Fruit fly (Drosophila melanogaster): ENCODE data around the gene CG6650.

The CG6650 gene

DNA sequence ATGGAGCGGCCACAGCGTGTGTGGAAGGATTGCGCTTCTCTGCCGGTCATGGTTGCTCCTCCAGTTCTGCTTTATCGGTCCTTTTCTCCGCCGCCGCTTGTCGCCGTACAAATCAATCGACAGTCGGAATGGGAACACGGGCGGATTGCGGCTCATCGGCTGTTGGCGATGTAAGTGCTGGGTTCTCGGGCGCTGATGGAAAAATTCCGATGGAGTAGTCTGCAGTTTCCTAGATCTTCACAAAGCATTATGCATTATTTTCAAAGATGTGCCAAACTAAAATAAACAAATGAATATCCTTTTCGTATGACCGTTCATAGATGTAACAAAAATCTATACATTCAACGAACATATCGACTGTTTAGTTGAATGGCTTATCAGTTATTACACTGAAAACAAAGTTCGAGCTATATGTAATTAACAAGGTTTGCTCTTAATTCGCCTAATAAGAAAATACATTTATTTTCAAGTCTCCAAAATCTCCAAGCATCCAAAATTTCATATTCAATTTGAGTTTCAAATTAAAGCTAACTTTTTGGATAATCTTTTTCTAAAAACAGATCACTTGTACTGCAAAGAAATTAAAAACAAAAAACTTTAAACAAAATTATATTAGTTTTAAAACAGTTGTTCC is 18.5 kb downstream of the CG6650 start, which contains the start of gene Neurl4 (continued):
- TF ChIP-seq ap (GFP tag; IDR thresholded peaks at IDR 0.05), result no peak
- peak; percentile 83 for TF ChIP-seq Hsf (GFP tag; optimal IDR thresholded peaks at IDR 0.05)
- TF ChIP-seq D (optimal IDR thresholded peaks at IDR 0.05), result peak; percentile 11
- TF ChIP-seq D (GFP tag; optimal IDR thresholded peaks at IDR 0.05), result no peak
- peak; percentile 50 for TF ChIP-seq Fer2 (tag; optimal IDR thresholded peaks at IDR 0.05)
- no peak for TF ChIP-seq pan (optimal IDR thresholded peaks at IDR 0.05)
- peak in 1 of 2 experiments; percentile 63 for TF ChIP-seq pan (GFP tag; optimal IDR thresholded peaks at IDR 0.05 in 1 of 2, IDR thresholded peaks at IDR 0.05 in 1 of 2)
- peak; percentile 79 for TF ChIP-seq Ptx1 (GFP tag; IDR thresholded peaks at IDR 0.05)
- TF ChIP-seq CG12744 (GFP tag; optimal IDR thresholded peaks at IDR 0.05), result peak; percentile 48
- no peak for TF ChIP-seq H15 (GFP tag; IDR thresholded peaks at IDR 0.05)
- 0 out of 2 replicates have a peak, but pooled peaks have one; percentile 29 for TF ChIP-seq CG5953 (GFP tag; IDR thresholded peaks at IDR 0.05)
- peak; percentile 63 for TF ChIP-seq Elba2 (GFP tag; optimal IDR thresholded peaks at IDR 0.05)
- no peak for TF ChIP-seq bowl (GFP tag; IDR thresholded peaks at IDR 0.05)
- no peak for TF ChIP-seq CG10431 (GFP tag; optimal IDR thresholded peaks at IDR 0.05)
- peak; percentile 46 for TF ChIP-seq CG3838 (GFP tag; optimal IDR thresholded peaks at IDR 0.05)
- peak; percentile 58 for TF ChIP-seq HLH3B (GFP tag; IDR thresholded peaks at IDR 0.05)
- no peak for TF ChIP-seq Lpt (GFP tag; optimal IDR thresholded peaks at IDR 0.05)
- TF ChIP-seq YL-1 (GFP tag; optimal IDR thresholded peaks at IDR 0.05), result peak; percentile 31
- TF ChIP-seq CG10462 (GFP tag; optimal IDR thresholded peaks at IDR 0.05), result peak; percentile 9
- peak; percentile 34; the same call in 1 of the 2 replicates for TF ChIP-seq CG11247 (GFP tag; IDR thresholded peaks at IDR 0.05)
- TF ChIP-seq CG15073 (GFP tag; optimal IDR thresholded peaks at IDR 0.05), result no peak
- TF ChIP-seq CG2889 (GFP tag; IDR thresholded peaks at IDR 0.05), result peak; percentile 64; the same call in 2 of the 3 replicates
- TF ChIP-seq CG31388 (GFP tag; optimal IDR thresholded peaks at IDR 0.05), result no peak

DNA sequence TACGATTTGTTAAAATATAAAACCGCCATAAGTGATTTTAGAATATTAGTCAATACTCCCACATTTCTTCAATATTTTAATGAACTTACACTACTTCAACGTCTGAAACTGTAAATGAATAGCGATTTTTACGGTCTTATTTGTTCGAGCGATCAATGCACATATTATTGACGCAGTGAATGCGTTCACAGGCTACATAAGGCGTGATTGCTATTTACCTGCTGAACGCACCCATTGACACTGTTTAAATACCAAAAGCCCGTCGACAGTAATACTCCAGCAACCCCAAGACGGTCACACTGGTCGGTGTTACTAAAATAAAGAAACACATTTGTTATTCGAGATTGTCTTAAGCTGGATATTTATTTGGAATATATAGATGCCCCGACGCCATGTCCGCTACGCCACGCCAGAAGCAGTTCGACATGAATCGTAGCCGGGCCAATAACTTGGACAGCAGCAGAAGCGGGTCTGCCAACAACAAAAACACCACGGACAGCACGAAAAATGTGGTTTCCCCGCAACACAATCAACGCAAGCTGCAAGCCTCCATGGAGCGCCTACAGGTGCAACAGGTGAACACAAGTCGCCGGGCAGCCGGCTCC is 19.8 kb downstream of the CG6650 start, which contains the start of gene CG6833:
Gene CG6833 (plus strand): TSS at position 263 of the 605 bp plus-strand sequence.
- 0 out of 2 replicates have a peak, but pooled peaks have one; percentile 44 for TF ChIP-seq bowl (GFP tag; IDR thresholded peaks at IDR 0.05)
- TF ChIP-seq Side (GFP tag; optimal IDR thresholded peaks at IDR 0.05), result peak; percentile 74
- TF ChIP-seq otp (GFP tag; IDR thresholded peaks at IDR 0.05), result 0 out of 3 replicates have a peak, but pooled peaks have one; percentile 66
- peak; percentile 39 for TF ChIP-seq CG10209 (GFP tag; optimal IDR thresholded peaks at IDR 0.05)
- peak; percentile 41 for TF ChIP-seq vfl (GFP tag; optimal IDR thresholded peaks at IDR 0.05)
- peak; percentile 19 for TF ChIP-seq Dp (GFP tag; optimal IDR thresholded peaks at IDR 0.05)
- peak; percentile 51 for TF ChIP-seq CG3163 (GFP tag; optimal IDR thresholded peaks at IDR 0.05)
- peak; percentile 67; the same call in 2 of the 3 replicates for TF ChIP-seq ase (GFP tag; IDR thresholded peaks at IDR 0.05)
- peak; percentile 63 for TF ChIP-seq CG13424 (tag; optimal IDR thresholded peaks at IDR 0.05)
- peak; percentile 65 for TF ChIP-seq CG8765 (GFP tag; IDR thresholded peaks at IDR 0.05)
- no peak for TF ChIP-seq CG3838 (GFP tag; optimal IDR thresholded peaks at IDR 0.05)
- TF ChIP-seq Lpt (GFP tag; optimal IDR thresholded peaks at IDR 0.05), result no peak
- TF ChIP-seq CTCF (GFP tag; optimal IDR thresholded peaks at IDR 0.05), result no peak
- TF ChIP-seq CG1603 (tag; optimal IDR thresholded peaks at IDR 0.05), result peak; percentile 83
- no peak for TF ChIP-seq sd (tag; optimal IDR thresholded peaks at IDR 0.05)
- peak; percentile 48 for TF ChIP-seq Sin3A (optimal IDR thresholded peaks at IDR 0.05)
- peak; percentile 45 for TF ChIP-seq CG8924 (tag; optimal IDR thresholded peaks at IDR 0.05)
- TF ChIP-seq Oaz (GFP tag; IDR thresholded peaks at IDR 0.05), result no peak
- TF ChIP-seq CG33213 (GFP tag; optimal IDR thresholded peaks at IDR 0.05), result peak; percentile 87
- no peak for TF ChIP-seq CG3407 (GFP tag; optimal IDR thresholded peaks at IDR 0.05)
- peak; percentile 88 for TF ChIP-seq CG34422 (GFP tag; IDR thresholded peaks at IDR 0.05)
- TF ChIP-seq gcm2 (GFP tag; optimal IDR thresholded peaks at IDR 0.05), result no peak
- peak; percentile 69 for TF ChIP-seq sug (tag; optimal IDR thresholded peaks at IDR 0.05)
- TF ChIP-seq hb (GFP tag; IDR thresholded peaks at IDR 0.05; ENCODE audit: partially characterized antibody), result no peak
- TF ChIP-seq dati (GFP tag; IDR thresholded peaks at IDR 0.05), result peak; percentile 62; the same call in 1 of the 2 replicates
- peak; percentile 64 for TF ChIP-seq dm (GFP tag; optimal IDR thresholded peaks at IDR 0.05)
- TF ChIP-seq Hr78 (GFP tag; optimal IDR thresholded peaks at IDR 0.05), result no peak
- TF ChIP-seq CG14050 (GFP tag; IDR thresholded peaks at IDR 0.05), result peak; percentile 52; the same call in 2 of the 3 replicates
- peak; percentile 3 for TF ChIP-seq Elba2 (GFP tag; optimal IDR thresholded peaks at IDR 0.05)
- TF ChIP-seq nom (GFP tag; optimal IDR thresholded peaks at IDR 0.05), result peak; percentile 10
- TF ChIP-seq CG34224 (GFP tag; IDR thresholded peaks at IDR 0.05; ENCODE audit: partially characterized antibody), result no peak

All from whole organism, embryonic.